Worm (Caenorhabditis elegans) whole organism, L3 larva: ENCODE measurements around the gene F33H12.1.

ENCODE experiments used
- R02D3.7 ChIP-seq: fragments of 150-350 bp; optimal IDR thresholded peaks from 2 replicates; lab custom pipeline; 2014; ENCODE audit warnings: missing biosample characterization, missing genetic modification characterization
- ZK546.5 ChIP-seq: sonication (generic microtip); optimal IDR thresholded peaks from 2 replicates; lab custom pipeline; 2017; ENCODE audit warnings: missing biosample characterization, missing genetic modification characterization
- aly-2 ChIP-seq: fragments of 150-350 bp; optimal IDR thresholded peaks from 2 replicates; lab custom pipeline; 2014; ENCODE audit warnings: missing biosample characterization, missing genetic modification characterization
- ama-1 ChIP-seq: fragments of 150-350 bp; optimal IDR thresholded peaks from 2 replicates; lab custom pipeline; 2018
- ceh-16 ChIP-seq: sonication (generic microtip); optimal IDR thresholded peaks from 2 replicates; lab custom pipeline; 2017; ENCODE audit warnings: missing biosample characterization, missing genetic modification characterization
- ceh-9 ChIP-seq: sonication (generic microtip); optimal IDR thresholded peaks from 2 replicates; lab custom pipeline; 2018; ENCODE audit warnings: missing biosample characterization, missing genetic modification characterization
- daf-12 ChIP-seq: fragments of 150-350 bp; optimal IDR thresholded peaks from 2 replicates; lab custom pipeline; 2014; ENCODE audit warnings: missing biosample characterization, missing genetic modification reagents, missing genetic modification characterization
- egl-27 ChIP-seq: sonication (generic microtip); optimal IDR thresholded peaks from 4 replicates; lab custom pipeline; 2017; ENCODE audit warnings: missing biosample characterization, missing genetic modification reagents, missing genetic modification characterization
- elt-1 ChIP-seq: fragments of 150-350 bp; optimal IDR thresholded peaks from 2 replicates; lab custom pipeline; 2014; ENCODE audit warnings: missing biosample characterization, missing genetic modification characterization
- elt-2 ChIP-seq: sonication (generic microtip); optimal IDR thresholded peaks from 2 replicates; lab custom pipeline; 2016; ENCODE audit warnings: missing genetic modification reagents, mild to moderate bottlenecking, missing genetic modification characterization, missing compliant biosample characterization
- elt-3 ChIP-seq, 3 experiments: fragments of 150-350 bp in 1 of 3; sonication (generic microtip) in 2 of 3; optimal IDR thresholded peaks; 2 replicates in 2 of 3; 4 replicates in 1 of 3; lab custom pipeline; 2014 to 2017; ENCODE audit warnings: missing biosample characterization in 3 of 3, missing genetic modification characterization in 3 of 3
- eor-1 ChIP-seq, 2 experiments: fragments of 150-350 bp; optimal IDR thresholded peaks; 2 replicates each; lab custom pipeline; 2014 to 2018; ENCODE audit warnings: missing biosample characterization in 2 of 2, missing genetic modification characterization in 2 of 2
- fkh-10 ChIP-seq: sonication (generic microtip); optimal IDR thresholded peaks from 2 replicates; lab custom pipeline; 2017; ENCODE audit warnings: missing biosample characterization, missing genetic modification reagents, missing genetic modification characterization
- fkh-2 ChIP-seq: fragments of 150-350 bp; optimal IDR thresholded peaks from 2 replicates; lab custom pipeline; 2014; ENCODE audit warnings: missing biosample characterization, missing genetic modification reagents, missing genetic modification characterization
- fos-1 ChIP-seq: fragments of 150-350 bp; optimal IDR thresholded peaks from 2 replicates; lab custom pipeline; 2014; ENCODE audit warnings: missing biosample characterization, missing genetic modification characterization
- hmg-11 ChIP-seq: sonication (generic microtip); optimal IDR thresholded peaks from 2 replicates; lab custom pipeline; 2016; ENCODE audit warnings: missing genetic modification characterization, missing compliant biosample characterization
- jun-1 ChIP-seq: fragments of 150-350 bp; optimal IDR thresholded peaks from 2 replicates; lab custom pipeline; 2014; ENCODE audit warnings: missing biosample characterization, missing genetic modification reagents, missing genetic modification characterization
- lin-15B ChIP-seq: fragments of 150-350 bp; optimal IDR thresholded peaks from 2 replicates; lab custom pipeline; 2014; ENCODE audit warnings: missing biosample characterization, missing genetic modification characterization
- lin-39 ChIP-seq: fragments of 150-350 bp; optimal IDR thresholded peaks from 2 replicates; lab custom pipeline; 2018; ENCODE audit warnings: missing biosample characterization, missing genetic modification reagents, missing genetic modification characterization
- lsy-12 ChIP-seq: sonication (generic microtip); optimal IDR thresholded peaks from 2 replicates; lab custom pipeline; 2016; ENCODE audit warnings: mild to moderate bottlenecking, missing genetic modification characterization, missing compliant biosample characterization
- mdl-1 ChIP-seq: fragments of 150-350 bp; optimal IDR thresholded peaks from 2 replicates; lab custom pipeline; 2014; ENCODE audit warnings: missing biosample characterization, missing genetic modification characterization
- mml-1 ChIP-seq: fragments of 150-350 bp; sonication (generic microtip); optimal IDR thresholded peaks from 3 replicates; lab custom pipeline; 2014; ENCODE audit warnings: missing biosample characterization, missing genetic modification characterization
- nfya-1 ChIP-seq: sonication (generic microtip); optimal IDR thresholded peaks from 2 replicates; lab custom pipeline; 2017; ENCODE audit warnings: missing genetic modification characterization, mild to moderate bottlenecking, missing compliant biosample characterization, antibody characterized with exemption, moderate library complexity; ENCODE audit not compliant: insufficient read depth
- nhr-237 ChIP-seq: fragments of 150-350 bp; optimal IDR thresholded peaks from 2 replicates; lab custom pipeline; 2014; ENCODE audit warnings: missing biosample characterization, missing genetic modification characterization
- nhr-28 ChIP-seq: fragments of 150-350 bp; optimal IDR thresholded peaks from 2 replicates; lab custom pipeline; 2014; ENCODE audit warnings: missing biosample characterization, missing genetic modification characterization
- nhr-43 ChIP-seq: sonication (generic microtip); optimal IDR thresholded peaks from 2 replicates; lab custom pipeline; 2016; ENCODE audit warnings: mild to moderate bottlenecking, missing genetic modification characterization, missing compliant biosample characterization; ENCODE audit not compliant: poor library complexity, severe bottlenecking
- nhr-67 ChIP-seq: fragments of 150-350 bp; optimal IDR thresholded peaks from 2 replicates; lab custom pipeline; 2014; ENCODE audit warnings: missing biosample characterization, missing genetic modification characterization
- nhr-76 ChIP-seq: fragments of 150-350 bp; sonication (generic microtip); optimal IDR thresholded peaks from 5 replicates; lab custom pipeline; 2014; ENCODE audit warnings: missing biosample characterization, missing genetic modification characterization
- pha-4 ChIP-seq: fragments of 150-350 bp; optimal IDR thresholded peaks from 2 replicates; lab custom pipeline; 2014; ENCODE audit warnings: missing biosample characterization, missing genetic modification reagents, missing genetic modification characterization
- pqm-1 ChIP-seq: fragments of 150-350 bp; optimal IDR thresholded peaks from 2 replicates; lab custom pipeline; 2017; ENCODE audit warnings: missing biosample characterization, missing genetic modification characterization, inconsistent platforms
- sea-2 ChIP-seq: fragments of 150-350 bp; sonication (generic microtip); optimal IDR thresholded peaks from 4 replicates; lab custom pipeline; 2014; ENCODE audit warnings: missing biosample characterization, missing genetic modification reagents, missing genetic modification characterization
- snpc-4 ChIP-seq: fragments of 150-350 bp; optimal IDR thresholded peaks from 2 replicates; lab custom pipeline; 2014; ENCODE audit warnings: missing biosample characterization, missing genetic modification characterization
- tbx-2 ChIP-seq: sonication (generic microtip); optimal IDR thresholded peaks from 2 replicates; lab custom pipeline; 2016; ENCODE audit warnings: mild to moderate bottlenecking, missing genetic modification characterization, missing compliant biosample characterization
- unc-39 ChIP-seq: sonication (generic microtip); optimal IDR thresholded peaks from 4 replicates; lab custom pipeline; 2017; ENCODE audit warnings: missing biosample characterization, missing genetic modification characterization
- unc-62 ChIP-seq: fragments of 150-350 bp; sonication (generic microtip); optimal IDR thresholded peaks from 4 replicates; lab custom pipeline; 2014; ENCODE audit warnings: missing biosample characterization, missing genetic modification reagents, missing genetic modification characterization
- ztf-11 ChIP-seq: fragments of 150-350 bp; optimal IDR thresholded peaks from 2 replicates; lab custom pipeline; 2014; ENCODE audit warnings: missing biosample characterization, missing genetic modification characterization
- ztf-4 ChIP-seq: fragments of 150-350 bp; optimal IDR thresholded peaks from 2 replicates; lab custom pipeline; 2014; ENCODE audit warnings: missing biosample characterization, missing genetic modification characterization

The F33H12.1 gene

DNA sequence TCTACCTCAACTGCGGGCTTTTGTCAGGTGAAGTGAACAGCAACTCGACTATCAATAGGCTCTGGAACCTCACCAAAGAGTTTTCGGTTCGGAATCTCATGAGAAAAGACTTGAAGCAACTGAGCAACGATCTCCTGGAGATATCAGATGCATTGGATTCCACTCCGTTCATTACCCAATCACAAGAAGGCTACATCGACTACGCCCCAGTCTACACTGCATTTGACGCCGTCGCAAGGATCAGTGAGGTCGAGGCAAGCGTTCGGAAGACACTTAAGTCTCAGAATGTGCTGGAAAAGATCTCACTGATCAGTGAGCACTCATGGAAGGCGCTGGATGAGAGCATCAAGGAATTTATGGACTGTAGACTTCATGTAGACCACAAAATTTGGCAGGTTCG lies 22.1 kb upstream of the F33H12.1 start:
- TF ChIP-seq fkh-10 (GFP tag; lab: Kevin White, UChicago) (no peak), elt-3 (tag; optimal IDR thresholded peaks at IDR 0.05; lab: Kevin White, UChicago) (no peak), pqm-1 (tag; lab: Kevin White, UChicago) (no peak), ceh-9 (tag; lab: Kevin White, UChicago) (no peak), fos-1 (tag; lab: Kevin White, UChicago) (no peak), ztf-11 (tag; lab: Kevin White, UChicago) (no peak), fkh-2 (tag; lab: Kevin White, UChicago) (no peak), eor-1 (tag; optimal IDR thresholded peaks at IDR 0.05; lab: Kevin White, UChicago) (no peak), ama-1 (lab: Kevin White, UChicago) (no peak), nhr-76 (tag; lab: Kevin White, UChicago) (no peak), R02D3.7 (no peak), ztf-4 (tag; lab: Kevin White, UChicago) (no peak), nhr-67 (no peak), pha-4 (tag; lab: Kevin White, UChicago) (no peak), mdl-1 (tag; lab: Kevin White, UChicago) (no peak), tbx-2 (tag; lab: Kevin White, UChicago) (no peak), jun-1 (tag; lab: Kevin White, UChicago) (no peak), daf-12 (tag; lab: Kevin White, UChicago) (no peak), nfya-1 (no peak), hmg-11 (tag; lab: Kevin White, UChicago) (no peak)
- TF ChIP-seq, all 47 proteins: peak for 0

DNA sequence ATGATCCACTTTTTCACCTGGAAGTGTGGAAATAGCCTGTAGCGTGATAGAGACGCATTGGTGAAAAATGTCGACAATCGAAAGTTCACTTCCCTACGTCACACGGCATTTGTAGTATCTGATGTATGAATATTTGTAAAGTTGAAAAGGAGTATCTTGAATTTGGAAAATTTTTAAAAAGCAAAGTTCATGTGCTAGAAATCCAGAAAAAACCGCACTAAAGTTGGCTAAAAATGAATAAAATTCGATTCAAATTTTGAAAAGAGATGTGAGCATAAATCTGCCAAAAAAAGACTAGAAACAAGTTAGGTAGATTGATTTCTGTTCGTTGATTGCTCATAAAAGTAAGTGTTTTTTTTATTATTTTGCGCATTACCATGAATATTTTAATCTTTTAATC lies 17.2 kb upstream of the F33H12.1 start, which contains the start of gene sri-74:
Gene sri-74, minus strand, starts transcription at position 101 of the 400 bp plus-strand sequence.
- TF ChIP-seq nhr-28 (tag; lab: Kevin White, UChicago) (no peak), nfya-1 (no peak), unc-39 (tag; lab: Kevin White, UChicago) (no peak), snpc-4 (tag; lab: Kevin White, UChicago) (no peak), ztf-11 (tag; lab: Kevin White, UChicago) (no peak), lin-39 (tag; lab: Kevin White, UChicago) (no peak), unc-62 (GFP tag; lab: Kevin White, UChicago) (no peak), nhr-237 (no peak), ZK546.5 (tag; lab: Kevin White, UChicago) (no peak), aly-2 (no peak), nhr-67 (no peak), elt-3 (tag; optimal IDR thresholded peaks at IDR 0.05; lab: Kevin White, UChicago) (no peak), lsy-12 (tag; lab: Kevin White, UChicago) (no peak), eor-1 (tag; optimal IDR thresholded peaks at IDR 0.05; lab: Kevin White, UChicago) (no peak), egl-27 (no peak), nhr-43 (no peak), tbx-2 (tag; lab: Kevin White, UChicago) (no peak), ceh-16 (tag; lab: Kevin White, UChicago) (no peak), elt-2 (tag; lab: Kevin White, UChicago) (no peak), mml-1 (tag; lab: Kevin White, UChicago) (no peak)
- TF ChIP-seq, all 47 proteins: peak for 0

DNA sequence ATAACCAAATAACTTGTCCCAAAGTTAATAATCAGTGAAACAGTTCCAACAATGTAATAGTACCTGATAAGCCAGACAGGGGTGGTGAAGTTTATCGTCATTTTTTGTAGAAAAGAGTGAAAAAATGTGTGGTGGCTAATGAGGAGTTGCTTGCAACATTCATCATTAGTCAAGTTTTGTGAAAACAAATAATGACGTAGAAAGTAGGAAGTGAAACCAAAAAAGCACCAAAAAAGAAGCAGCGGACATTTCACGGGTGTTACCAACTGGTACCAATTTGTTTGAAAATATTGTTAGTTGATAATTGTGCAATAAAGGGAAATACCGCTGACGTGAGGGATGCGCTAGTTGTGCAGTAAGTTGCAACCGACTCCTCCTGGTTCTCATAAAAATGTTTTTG lies 14.8 kb upstream of the F33H12.1 start, which contains the start of gene sri-36:
Gene sri-36, minus strand, starts transcription at position 101 of the 400 bp plus-strand sequence.
- peak; percentile 13 for TF ChIP-seq elt-2 (tag; lab: Kevin White, UChicago)
- no peak for TF ChIP-seq nhr-76 (tag; lab: Kevin White, UChicago)

DNA sequence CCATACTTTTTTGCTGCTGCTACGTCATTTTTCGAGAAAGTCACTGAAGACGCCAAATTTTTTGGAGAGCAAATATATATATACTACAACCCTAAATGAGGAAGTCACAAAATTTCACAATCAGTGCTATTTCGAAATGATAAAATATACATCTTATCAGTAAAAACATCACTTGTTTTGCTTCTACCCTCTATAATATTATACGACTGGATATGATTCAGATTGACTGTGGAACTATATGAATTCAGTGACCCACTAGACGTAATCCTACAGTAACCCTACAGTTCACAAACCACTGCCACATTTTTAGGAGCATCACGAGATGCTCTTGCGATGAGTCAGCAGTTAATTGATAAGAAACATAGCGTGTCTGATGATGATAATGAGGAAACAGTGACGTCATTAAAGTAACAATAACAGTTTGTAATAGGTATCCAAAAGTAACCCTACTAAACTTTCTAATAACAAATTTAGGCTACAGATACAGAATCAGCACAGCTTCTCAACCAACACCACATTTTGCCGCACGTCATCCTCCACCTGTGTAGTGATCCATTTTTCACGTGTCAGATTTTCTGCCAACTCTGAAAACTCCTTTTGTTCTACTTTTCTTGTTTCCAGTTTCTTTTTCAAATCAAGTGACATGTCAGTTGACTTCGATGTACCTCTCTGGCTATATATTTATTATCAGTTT lies 13.3 kb upstream of the F33H12.1 start, which contains the start of the genes F33H12.7 and sri-39:
Gene F33H12.7, minus strand, starts transcription at position 51 of the 694 bp plus-strand sequence.
Gene sri-39, plus strand, starts transcription at position 644 of the 694 bp plus-strand sequence.
- TF ChIP-seq R02D3.7 (no peak), elt-2 (tag; lab: Kevin White, UChicago) (peak; percentile 96), nfya-1 (no peak), sea-2 (GFP tag; lab: Kevin White, UChicago) (no peak), lsy-12 (tag; lab: Kevin White, UChicago) (no peak), lin-15B (tag; lab: Kevin White, UChicago) (no peak), unc-62 (GFP tag; lab: Kevin White, UChicago) (no peak), elt-1 (tag; lab: Kevin White, UChicago) (no peak), pqm-1 (tag; lab: Kevin White, UChicago) (peak; percentile 91), fos-1 (tag; lab: Kevin White, UChicago) (peak; percentile 44), elt-3 (tag; optimal IDR thresholded peaks at IDR 0.05; lab: Kevin White, UChicago) (no peak)
